Fruit fly (Drosophila melanogaster) whole organism, embryonic: ENCODE measurements around the gene CG11843.

Source experiments
- Atf6 ChIP-seq: fragments of 200-800 bp; sonication (Bioruptor generic); IDR thresholded peaks from 2 replicates; pipeline ENCODE4 v1.3.6; 2022; ENCODE audit warnings: missing biosample characterization, missing genetic modification characterization
- B-H1 ChIP-seq: fragments of 200-800 bp; sonication (Bioruptor generic); IDR thresholded peaks from 3 replicates; pipeline ENCODE4 v1.3.6; 2022; ENCODE audit warnings: missing biosample characterization, missing genetic modification characterization
- CG10543 ChIP-seq: fragments of 200-800 bp; sonication (Bioruptor generic); optimal IDR thresholded peaks from 3 replicates; lab custom pipeline; 2017; ENCODE audit warnings: missing biosample characterization, mild to moderate bottlenecking, missing genetic modification characterization, moderate library complexity
- CG10654 ChIP-seq: fragments of 200-800 bp; sonication (Bioruptor generic); optimal IDR thresholded peaks from 2 replicates; lab custom pipeline; 2016; ENCODE audit warnings: missing biosample characterization, missing genetic modification characterization
- CG12659 ChIP-seq: fragments of 200-800 bp; sonication (Bioruptor generic); optimal IDR thresholded peaks from 3 replicates; lab custom pipeline; 2017; ENCODE audit warnings: mild to moderate bottlenecking, missing biosample characterization, missing genetic modification reagents, missing genetic modification characterization
- CG13296 ChIP-seq: fragments of 200-800 bp; sonication (Bioruptor generic); optimal IDR thresholded peaks from 3 replicates; lab custom pipeline; 2018; ENCODE audit warnings: missing biosample characterization, mild to moderate bottlenecking, missing genetic modification characterization
- CG1647 ChIP-seq: fragments of 200-800 bp; sonication (Bioruptor generic); optimal IDR thresholded peaks from 3 replicates; lab custom pipeline; 2016; ENCODE audit warnings: missing biosample characterization, missing genetic modification characterization
- CG17802 ChIP-seq: fragments of 200-800 bp; sonication (Bioruptor generic); optimal IDR thresholded peaks from 2 replicates; lab custom pipeline; 2018; ENCODE audit warnings: missing biosample characterization, mild to moderate bottlenecking, missing genetic modification characterization, moderate library complexity
- CG17912 ChIP-seq: fragments of 200-800 bp; sonication (Bioruptor generic); optimal IDR thresholded peaks from 2 replicates; lab custom pipeline; 2018; ENCODE audit warnings: missing biosample characterization, mild to moderate bottlenecking, missing genetic modification characterization
- CG31365 ChIP-seq: fragments of 200-800 bp; sonication (Bioruptor generic); optimal IDR thresholded peaks from 2 replicates; lab custom pipeline; 2018; ENCODE audit warnings: missing biosample characterization, mild to moderate bottlenecking, missing genetic modification characterization
- CG31441 ChIP-seq: fragments of 200-800 bp; sonication (Bioruptor generic); IDR thresholded peaks from 2 replicates; pipeline ENCODE4 v1.3.6; 2022; ENCODE audit warnings: missing biosample characterization, missing genetic modification characterization
- CG34376 ChIP-seq: fragments of 200-800 bp; sonication (Bioruptor generic); optimal IDR thresholded peaks from 2 replicates; lab custom pipeline; 2018; ENCODE audit warnings: missing biosample characterization, mild to moderate bottlenecking, missing genetic modification characterization
- CG4360 ChIP-seq: fragments of 200-800 bp; sonication (Bioruptor generic); IDR thresholded peaks from 2 replicates; pipeline ENCODE4 v1.3.6; 2022; ENCODE audit warnings: missing biosample characterization, missing genetic modification characterization
- CG7963 ChIP-seq: fragments of 200-800 bp; sonication (Bioruptor generic); IDR thresholded peaks from 3 replicates; pipeline ENCODE4 v1.3.6; 2022; ENCODE audit warnings: missing biosample characterization, missing genetic modification characterization; ENCODE audit not compliant: partially characterized antibody
- CG7987 ChIP-seq: fragments of 200-800 bp; sonication (Bioruptor generic); optimal IDR thresholded peaks from 2 replicates; lab custom pipeline; 2018; ENCODE audit warnings: missing biosample characterization, mild to moderate bottlenecking, missing genetic modification characterization, moderate library complexity
- CTCF ChIP-seq: fragments of 200-800 bp; sonication (Bioruptor generic); optimal IDR thresholded peaks from 2 replicates; lab custom pipeline; 2017; ENCODE audit warnings: missing biosample characterization, mild to moderate bottlenecking, missing genetic modification characterization, moderate library complexity
- Doc3 ChIP-seq: fragments of 200-800 bp; sonication (Bioruptor generic); IDR thresholded peaks from 3 replicates; pipeline ENCODE4 v1.3.6; 2022; ENCODE audit warnings: missing biosample characterization, missing genetic modification characterization; ENCODE audit not compliant: partially characterized antibody
- Dp ChIP-seq: fragments of 200-800 bp; sonication (Bioruptor generic); optimal IDR thresholded peaks from 2 replicates; lab custom pipeline; 2018; ENCODE audit warnings: missing biosample characterization, mild to moderate bottlenecking, missing genetic modification characterization, moderate library complexity
- GATAe ChIP-seq: fragments of 200-800 bp; sonication (Bioruptor generic); conservative IDR thresholded peaks from 2 replicates; pipeline ENCODE4 v1.3.6; 2022; ENCODE audit warnings: missing biosample characterization, missing genetic modification characterization
- Gug ChIP-seq: fragments of 200-800 bp; sonication (Bioruptor generic); IDR thresholded peaks from 4 replicates; pipeline ENCODE4 v1.3.6; 2022; ENCODE audit warnings: missing biosample characterization, missing genetic modification characterization
- Lhr ChIP-seq: fragments of 200-800 bp; sonication (Bioruptor generic); optimal IDR thresholded peaks from 3 replicates; lab custom pipeline; 2017; ENCODE audit warnings: mild to moderate bottlenecking, missing biosample characterization, missing genetic modification reagents, missing genetic modification characterization
- Nf-YC ChIP-seq: fragments of 200-800 bp; optimal IDR thresholded peaks from 3 replicates; lab custom pipeline; 2019; ENCODE audit warnings: missing biosample characterization, mild to moderate bottlenecking, missing genetic modification characterization, moderate library complexity
- Opbp ChIP-seq: fragments of 200-800 bp; sonication (Bioruptor generic); IDR thresholded peaks from 3 replicates; pipeline ENCODE4 v1.3.6; 2022; ENCODE audit warnings: missing biosample characterization, missing genetic modification characterization; ENCODE audit not compliant: partially characterized antibody
- YL-1 ChIP-seq: fragments of 200-800 bp; sonication (Bioruptor generic); optimal IDR thresholded peaks from 3 replicates; lab custom pipeline; 2017; ENCODE audit warnings: missing biosample characterization, mild to moderate bottlenecking, missing genetic modification characterization
- az2 ChIP-seq: fragments of 200-800 bp; sonication (Bioruptor generic); optimal IDR thresholded peaks from 3 replicates; lab custom pipeline; 2016; ENCODE audit warnings: missing biosample characterization, missing genetic modification characterization
- corto ChIP-seq: fragments of 200-800 bp; sonication (Bioruptor generic); optimal IDR thresholded peaks from 2 replicates; lab custom pipeline; 2016; ENCODE audit warnings: missing biosample characterization, mild to moderate bottlenecking, missing genetic modification characterization, moderate library complexity
- crol ChIP-seq: fragments of 200-800 bp; sonication (Bioruptor generic); IDR thresholded peaks from 2 replicates; pipeline ENCODE4 v1.3.6; 2022; ENCODE audit warnings: missing biosample characterization, missing genetic modification characterization
- dpn ChIP-seq, 2 experiments: fragments of 200-800 bp; sonication (Bioruptor generic); optimal IDR thresholded peaks; 3 replicates each; lab custom pipeline; 2016; ENCODE audit warnings: missing biosample characterization in 2 of 2, missing genetic modification characterization in 2 of 2
- en ChIP-seq: fragments of 200-800 bp; sonication (Bioruptor generic); optimal IDR thresholded peaks from 2 replicates; lab custom pipeline; 2016; ENCODE audit warnings: missing biosample characterization, missing genetic modification characterization
- fd64A ChIP-seq: fragments of 200-800 bp; sonication (Bioruptor generic); optimal IDR thresholded peaks from 3 replicates; lab custom pipeline; 2018; ENCODE audit warnings: missing biosample characterization, mild to moderate bottlenecking, missing genetic modification characterization
- fu2 ChIP-seq: fragments of 200-800 bp; sonication (Bioruptor generic); optimal IDR thresholded peaks from 2 replicates; lab custom pipeline; 2016; ENCODE audit warnings: missing biosample characterization, missing genetic modification characterization
- grn ChIP-seq: fragments of 200-800 bp; sonication (Bioruptor generic); optimal IDR thresholded peaks from 3 replicates; lab custom pipeline; 2017; ENCODE audit warnings: missing biosample characterization, missing genetic modification characterization
- gro ChIP-seq: fragments of 200-800 bp; sonication (Bioruptor generic); optimal IDR thresholded peaks from 2 replicates; lab custom pipeline; 2016; ENCODE audit warnings: missing biosample characterization, missing genetic modification characterization
- insv ChIP-seq, 2 experiments: fragments of 200-800 bp; sonication (Bioruptor generic); optimal IDR thresholded peaks; 3 replicates each; lab custom pipeline; 2016 to 2018; ENCODE audit warnings: missing biosample characterization in 2 of 2, missing genetic modification characterization in 2 of 2
- klu ChIP-seq: fragments of 200-800 bp; sonication (Bioruptor generic); IDR thresholded peaks from 2 replicates; pipeline ENCODE4 v1.3.6; 2022; ENCODE audit warnings: missing biosample characterization, missing genetic modification characterization
- knrl ChIP-seq: fragments of 200-800 bp; sonication (Bioruptor generic); IDR thresholded peaks from 3 replicates; pipeline ENCODE4 v1.3.6; 2022; ENCODE audit warnings: missing biosample characterization, missing genetic modification characterization; ENCODE audit not compliant: partially characterized antibody
- lbe ChIP-seq: fragments of 200-800 bp; sonication (Bioruptor generic); optimal IDR thresholded peaks from 2 replicates; lab custom pipeline; 2016; ENCODE audit warnings: missing biosample characterization, mild to moderate bottlenecking, missing genetic modification characterization
- lilli ChIP-seq: fragments of 200-800 bp; sonication (Bioruptor generic); optimal IDR thresholded peaks from 3 replicates; lab custom pipeline; 2016; ENCODE audit warnings: missing biosample characterization, missing genetic modification characterization
- lmd ChIP-seq: fragments of 200-800 bp; sonication (Bioruptor generic); IDR thresholded peaks from 2 replicates; pipeline ENCODE4 v1.3.6; 2022; ENCODE audit warnings: missing biosample characterization, missing genetic modification characterization
- lola ChIP-seq, 3 experiments: fragments of >200 bp in 2 of 3; fragments of 200-800 bp in 1 of 3; sonication (Bioruptor generic) in 1 of 3; optimal IDR thresholded peaks; 2 replicates each; lab custom pipeline; 2017 to 2019; ENCODE audit warnings: missing biosample characterization in 3 of 3, missing genetic modification characterization in 3 of 3, mild to moderate bottlenecking in 1 of 3, moderate library complexity in 1 of 3
- mld ChIP-seq: fragments of 200-800 bp; sonication (Bioruptor generic); IDR thresholded peaks from 3 replicates; pipeline ENCODE4 v1.3.6; 2022; ENCODE audit warnings: missing biosample characterization, missing genetic modification characterization; ENCODE audit not compliant: partially characterized antibody
- row ChIP-seq: fragments of 200-800 bp; sonication (Bioruptor generic); IDR thresholded peaks from 3 replicates; pipeline ENCODE4 v1.3.6; 2022; ENCODE audit warnings: missing biosample characterization, missing genetic modification characterization
- sd ChIP-seq: fragments of 200-800 bp; sonication (Bioruptor generic); optimal IDR thresholded peaks from 3 replicates; lab custom pipeline; 2018; ENCODE audit warnings: missing biosample characterization, mild to moderate bottlenecking, missing genetic modification characterization, moderate library complexity
- sug ChIP-seq: fragments of 200-800 bp; optimal IDR thresholded peaks from 2 replicates; lab custom pipeline; 2019; ENCODE audit warnings: missing biosample characterization, mild to moderate bottlenecking, missing genetic modification characterization, moderate library complexity
- toy ChIP-seq: fragments of 200-800 bp; sonication (Bioruptor generic); IDR thresholded peaks from 2 replicates; pipeline ENCODE4 v1.3.6; 2022; ENCODE audit warnings: missing biosample characterization, missing genetic modification characterization
- trh ChIP-seq: fragments of 200-800 bp; sonication (Bioruptor generic); optimal IDR thresholded peaks from 2 replicates; lab custom pipeline; 2016; ENCODE audit warnings: missing biosample characterization, missing genetic modification characterization
- wek ChIP-seq: fragments of 200-800 bp; sonication (Bioruptor generic); optimal IDR thresholded peaks from 3 replicates; lab custom pipeline; 2018; ENCODE audit warnings: missing biosample characterization, mild to moderate bottlenecking, missing genetic modification characterization, moderate library complexity
- zf30C ChIP-seq: fragments of 200-800 bp; sonication (Bioruptor generic); optimal IDR thresholded peaks from 3 replicates; lab custom pipeline; 2018; ENCODE audit warnings: missing biosample characterization, mild to moderate bottlenecking, missing genetic modification characterization

CG11843 gene

dm6 chr3R:29055710-29056109, 1.6 kb downstream of the CG11843 start, which contains the start of gene Sirt7 (continued):
- TF ChIP-seq B-H1 (no peak), mld (GFP tag; lab: Robert Waterston, UW) (peak; percentile 93), CG1647 (GFP tag; lab: Kevin White, UChicago) (no peak), Nf-YC (tag; lab: Kevin White, UChicago) (no peak), lmd (GFP tag; lab: Robert Waterston, UW) (no peak), en (GFP tag; lab: Kevin White, UChicago) (no peak), toy (GFP tag; lab: Robert Waterston, UW) (no peak), CG13296 (GFP tag; lab: Kevin White, UChicago) (no peak), insv (GFP tag; optimal IDR thresholded peaks at IDR 0.05; lab: Kevin White, UChicago) (no peak), CG10543 (GFP tag; lab: Kevin White, UChicago) (no peak), CG12659 (GFP tag; lab: Kevin White, UChicago) (peak; percentile 30), fd64A (no peak), klu (GFP tag; lab: Robert Waterston, UW) (no peak), CG7987 (GFP tag; lab: Kevin White, UChicago) (no peak), CG7963 (GFP tag; lab: Robert Waterston, UW) (peak; percentile 89; the same call in 2 of the 3 replicates), CTCF (GFP tag; lab: Kevin White, UChicago) (no peak), fu2 (GFP tag; lab: Kevin White, UChicago) (no peak), trh (GFP tag; lab: Kevin White, UChicago) (no peak), wek (no peak), CG31365 (tag; lab: Kevin White, UChicago) (no peak), lola (GFP tag; optimal IDR thresholded peaks at IDR 0.05; lab: Kevin White, UChicago) (no peak), CG31441 (GFP tag; lab: Robert Waterston, UW) (no peak), CG10654 (GFP tag; lab: Kevin White, UChicago) (no peak), Lhr (GFP tag; lab: Kevin White, UChicago) (no peak)

dm6 chr3R:29059385-29059784, 5.2 kb downstream of the CG11843 start:
- TF ChIP-seq sug (tag; lab: Kevin White, UChicago) (peak; percentile 5), sd (tag; lab: Kevin White, UChicago) (peak; percentile 66), az2 (GFP tag; lab: Kevin White, UChicago) (no peak), YL-1 (no peak), lilli (GFP tag; lab: Kevin White, UChicago) (no peak), row (GFP tag; lab: Robert Waterston, UW) (no peak), GATAe (GFP tag; lab: Robert Waterston, UW) (peak; percentile 70), grn (GFP tag; lab: Kevin White, UChicago) (peak; percentile 21), CG34376 (GFP tag; lab: Kevin White, UChicago) (peak; percentile 5), crol (GFP tag; lab: Robert Waterston, UW) (0 out of 2 replicates have a peak, but pooled peaks have one; percentile 14)

dm6 chr3R:29062717-29063206, 8.6 kb downstream of the CG11843 start, which contains the start of the genes Cul5 and Bicra:
Cul5 (minus strand) TSS chr3R:29062975.
Bicra (plus strand) TSS chr3R:29063040.
- TF ChIP-seq corto (GFP tag; lab: Kevin White, UChicago) (peak; percentile 67), Gug (no peak), CG7963 (GFP tag; lab: Robert Waterston, UW) (peak; percentile 92), Doc3 (GFP tag; lab: Robert Waterston, UW) (peak; percentile 81; the same call in 2 of the 3 replicates), dpn (GFP tag; optimal IDR thresholded peaks at IDR 0.05; lab: Kevin White, UChicago) (peak in 1 of 2 experiments; percentile 5), CG4360 (GFP tag; lab: Robert Waterston, UW) (peak; percentile 48; the same call in 1 of the 2 replicates), CG17912 (peak; percentile 41), lbe (GFP tag; lab: Kevin White, UChicago) (peak; percentile 54), zf30C (no peak), gro (GFP tag; lab: Kevin White, UChicago) (peak; percentile 76), Atf6 (no peak), knrl (peak; percentile 84; the same call in 2 of the 3 replicates), Opbp (GFP tag; lab: Robert Waterston, UW) (peak; percentile 93), Dp (peak; percentile 63), mld (GFP tag; lab: Robert Waterston, UW) (peak; percentile 88; the same call in 2 of the 3 replicates), CG17802 (tag; lab: Kevin White, UChicago) (no peak)
